Fruit fly (Drosophila melanogaster): Measurements from ENCODE around the gene CG4362.

The CG4362 gene

dm6 chr3R:20312838-20313237 is 5.5 kb upstream of the CG4362 start (continued):
- TF ChIP-seq Dfd (GFP tag; optimal IDR thresholded peaks at IDR 0.05) (no peak), Med (GFP tag) (peak; percentile 85), so (GFP tag; IDR thresholded peaks at IDR 0.05) (0 out of 3 replicates have a peak, but pooled peaks have one; percentile 29), CG12391 (tag; optimal IDR thresholded peaks at IDR 0.05) (no peak), TFAM (GFP tag; optimal IDR thresholded peaks at IDR 0.05) (no peak), gsb-n (tag; optimal IDR thresholded peaks at IDR 0.05) (no peak), CG6765 (GFP tag; optimal IDR thresholded peaks at IDR 0.05) (no peak), Dll (GFP tag; IDR thresholded peaks at IDR 0.05; ENCODE audit: partially characterized antibody) (no peak), CG1233 (GFP tag; optimal IDR thresholded peaks at IDR 0.05) (no peak), knrl (GFP tag; IDR thresholded peaks at IDR 0.05; ENCODE audit: partially characterized antibody) (no peak), Scr (GFP tag; IDR thresholded peaks at IDR 0.05; ENCODE audit: partially characterized antibody) (no peak), ems (GFP tag; optimal IDR thresholded peaks at IDR 0.05) (peak; percentile 62), sr (GFP tag; IDR thresholded peaks at IDR 0.05) (no peak), ATbp (GFP tag; optimal IDR thresholded peaks at IDR 0.05) (no peak), CG15269 (tag; optimal IDR thresholded peaks at IDR 0.05) (no peak), NC2α (GFP tag; optimal IDR thresholded peaks at IDR 0.05) (no peak), CG2202 (tag; optimal IDR thresholded peaks at IDR 0.05) (no peak), wdn (GFP tag; IDR thresholded peaks at IDR 0.05) (no peak), CG13296 (GFP tag; optimal IDR thresholded peaks at IDR 0.05) (peak; percentile 39), CG12942 (GFP tag; optimal IDR thresholded peaks at IDR 0.05) (no peak), gt (GFP tag; IDR thresholded peaks at IDR 0.05) (no peak), CG12769 (tag; optimal IDR thresholded peaks at IDR 0.05) (no peak), BEAF-32 (GFP tag; optimal IDR thresholded peaks at IDR 0.05) (no peak), Rfx (GFP tag; IDR thresholded peaks at IDR 0.05) (no peak), Hmr (GFP tag; optimal IDR thresholded peaks at IDR 0.05) (peak; percentile 28), CG12219 (GFP tag; optimal IDR thresholded peaks at IDR 0.05) (no peak), HmgD (GFP tag; optimal IDR thresholded peaks at IDR 0.05) (no peak), Camta (GFP tag; optimal IDR thresholded peaks at IDR 0.05) (no peak), fd3F (GFP tag; optimal IDR thresholded peaks at IDR 0.05) (no peak), CG4820 (GFP tag; optimal IDR thresholded peaks at IDR 0.05) (peak; percentile 30), crc (GFP tag; optimal IDR thresholded peaks at IDR 0.05) (no peak), chn (GFP tag; optimal IDR thresholded peaks at IDR 0.05) (no peak), pros (GFP tag; optimal IDR thresholded peaks at IDR 0.05) (no peak), phol (tag; optimal IDR thresholded peaks at IDR 0.05) (peak; percentile 54), CG10462 (GFP tag; optimal IDR thresholded peaks at IDR 0.05) (no peak), luna (GFP tag; optimal IDR thresholded peaks at IDR 0.05) (no peak), CG12744 (GFP tag; optimal IDR thresholded peaks at IDR 0.05) (no peak), crp (GFP tag; optimal IDR thresholded peaks at IDR 0.05) (no peak), MTF-1 (GFP tag; optimal IDR thresholded peaks at IDR 0.05; ENCODE audit: borderline replicate concordance) (no peak), ftz-f1 (GFP tag; optimal IDR thresholded peaks at IDR 0.05) (no peak), CG30431 (GFP tag; optimal IDR thresholded peaks at IDR 0.05) (no peak), exex (tag; optimal IDR thresholded peaks at IDR 0.05) (no peak), ken (GFP tag; IDR thresholded peaks at IDR 0.05) (no peak), esg (GFP tag; conservative IDR thresholded peaks at IDR 0.05) (peak; percentile 47), Asciz (GFP tag; optimal IDR thresholded peaks at IDR 0.05) (peak; percentile 35), Sox102F (GFP tag; optimal IDR thresholded peaks at IDR 0.05) (peak; percentile 50), CG8290 (GFP tag; optimal IDR thresholded peaks at IDR 0.05) (no peak), CG8290 (tag; optimal IDR thresholded peaks at IDR 0.05) (no peak), CG10565 (GFP tag; optimal IDR thresholded peaks at IDR 0.05) (no peak), vnd (GFP tag; IDR thresholded peaks at IDR 0.05; ENCODE audit: partially characterized antibody) (no peak), br (optimal IDR thresholded peaks at IDR 0.05) (no peak)
